Fruit fly (Drosophila melanogaster): ENCODE results near the gene Idgf2.

The Idgf2 gene

DNA sequence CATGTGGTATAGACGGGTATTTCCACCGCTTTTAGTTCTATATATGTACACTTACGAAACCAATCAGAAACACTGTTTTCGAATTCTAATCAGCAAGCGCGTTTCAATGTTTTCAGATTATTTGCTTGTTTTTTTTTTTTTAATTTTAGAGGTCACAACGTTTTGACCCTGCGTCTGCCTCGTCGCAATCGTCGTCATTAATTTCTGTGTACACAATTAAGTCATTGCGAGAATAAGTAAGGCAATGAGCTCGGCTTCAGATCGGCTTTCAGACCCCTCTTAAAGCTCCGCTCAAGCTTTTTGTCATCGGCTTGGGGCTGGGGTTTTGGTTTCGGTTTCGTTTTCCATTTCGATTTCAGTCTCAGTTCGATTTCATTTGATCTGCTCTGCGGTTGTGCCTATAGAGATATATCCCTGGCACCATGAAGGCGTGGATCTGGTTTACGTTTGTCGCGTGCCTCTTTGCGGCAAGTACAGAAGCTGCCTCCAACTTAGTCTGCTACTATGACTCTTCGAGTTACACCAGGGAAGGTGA, at the start of gene Idgf2:
TSS of gene Idgf2 (plus strand) at position 356 of the 535 bp plus-strand sequence.
- TF ChIP-seq h (optimal IDR thresholded peaks at IDR 0.05), result no peak
- TF ChIP-seq Myc (optimal IDR thresholded peaks at IDR 0.05), result no peak

DNA sequence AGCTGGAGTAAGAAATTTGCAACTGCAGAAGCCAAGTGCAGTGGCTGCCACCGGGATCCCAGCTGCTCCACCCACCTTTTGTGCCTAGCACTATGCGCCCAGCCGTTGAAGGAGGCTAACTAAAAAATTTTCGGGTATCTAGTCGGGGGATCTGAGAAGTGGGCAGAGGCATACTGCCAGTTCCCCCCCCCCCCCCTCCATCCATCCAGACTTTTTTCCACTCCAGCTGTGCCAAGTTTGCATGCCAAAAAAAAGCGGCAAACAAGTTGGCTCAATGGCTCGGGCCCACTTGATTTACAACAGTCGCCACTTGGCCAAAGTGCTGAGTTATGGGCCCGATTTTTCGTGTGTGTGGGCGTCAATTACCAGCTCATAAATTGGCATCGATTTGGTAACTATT, 49.6 kb upstream of the Idgf2 start:
- TF ChIP-seq psq (optimal IDR thresholded peaks at IDR 0.05), result no peak

DNA sequence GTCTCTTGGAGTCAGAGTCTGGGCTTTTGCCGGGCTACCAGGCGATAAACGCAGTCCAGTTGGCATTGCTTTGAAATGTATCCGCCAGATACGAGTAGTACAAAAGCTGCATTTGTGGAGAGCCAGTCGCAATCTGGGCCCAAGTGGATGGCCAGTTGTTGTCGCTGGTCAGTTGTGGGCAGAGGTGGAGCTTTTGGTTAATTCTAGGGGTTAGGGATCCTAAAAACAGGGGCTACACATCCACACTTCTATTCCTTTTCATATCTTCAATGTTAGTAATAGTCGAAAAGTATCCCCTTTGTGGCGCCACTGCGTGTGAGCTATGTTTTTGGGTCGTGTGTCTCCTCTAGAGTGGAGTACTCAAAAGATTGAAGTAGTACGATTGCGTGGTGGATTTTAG, 44.6 kb upstream of the Idgf2 start:
- TF ChIP-seq psq (optimal IDR thresholded peaks at IDR 0.05), result no peak
- TF ChIP-seq h (optimal IDR thresholded peaks at IDR 0.05), result no peak
- TF ChIP-seq insv (optimal IDR thresholded peaks at IDR 0.05), result no peak
- no peak for TF ChIP-seq ttk (optimal IDR thresholded peaks at IDR 0.05)
- TF ChIP-seq Sin3A (optimal IDR thresholded peaks at IDR 0.05), result no peak
- TF ChIP-seq Myc (optimal IDR thresholded peaks at IDR 0.05), result no peak

DNA sequence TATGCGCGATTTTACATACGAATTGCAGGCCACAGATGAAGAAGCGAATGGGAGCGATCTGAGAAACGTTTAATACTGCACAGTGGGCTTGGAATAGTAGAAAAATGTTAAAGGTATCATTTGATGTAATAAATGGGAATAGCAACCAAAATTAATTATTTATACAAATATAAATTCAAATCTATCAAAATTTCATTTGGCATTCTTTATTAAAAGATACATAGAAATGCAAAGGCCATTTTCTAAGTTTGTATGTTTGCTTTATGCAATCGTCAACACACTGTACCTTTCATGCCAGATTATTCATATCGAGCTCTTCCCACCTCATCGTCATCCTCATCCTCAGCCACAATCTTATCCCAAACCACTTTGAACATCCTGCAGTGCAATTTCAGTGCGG, 40.6 kb upstream of the Idgf2 start:
- no peak for TF ChIP-seq h (optimal IDR thresholded peaks at IDR 0.05)
- TF ChIP-seq ttk (optimal IDR thresholded peaks at IDR 0.05), result no peak
- TF ChIP-seq insv (optimal IDR thresholded peaks at IDR 0.05), result no peak
- TF ChIP-seq Myc (optimal IDR thresholded peaks at IDR 0.05), result no peak
- no peak for TF ChIP-seq psq (optimal IDR thresholded peaks at IDR 0.05)
- no peak for TF ChIP-seq Sin3A (optimal IDR thresholded peaks at IDR 0.05)

DNA sequence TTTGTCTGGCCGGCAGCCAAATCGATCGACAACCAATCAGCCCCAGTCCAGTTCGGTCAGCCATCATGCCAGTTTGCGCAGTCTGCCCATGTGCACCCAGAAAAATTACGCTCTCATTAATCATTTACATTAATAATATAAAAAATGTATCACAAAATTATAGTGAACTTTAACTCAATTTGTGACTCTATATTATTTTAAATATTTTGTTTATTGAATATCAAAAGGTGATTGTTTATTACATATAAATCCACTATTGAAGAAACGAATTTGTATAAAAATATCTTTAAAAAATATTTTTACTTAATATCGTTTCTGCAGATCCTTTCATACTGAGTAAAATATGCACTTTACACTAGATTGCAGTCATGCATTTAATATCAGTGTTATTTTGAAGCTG, 39.8 kb upstream of the Idgf2 start:
- TF ChIP-seq ttk (optimal IDR thresholded peaks at IDR 0.05) (no peak), Sin3A (optimal IDR thresholded peaks at IDR 0.05) (no peak), h (optimal IDR thresholded peaks at IDR 0.05) (no peak), insv (optimal IDR thresholded peaks at IDR 0.05) (no peak)

DNA sequence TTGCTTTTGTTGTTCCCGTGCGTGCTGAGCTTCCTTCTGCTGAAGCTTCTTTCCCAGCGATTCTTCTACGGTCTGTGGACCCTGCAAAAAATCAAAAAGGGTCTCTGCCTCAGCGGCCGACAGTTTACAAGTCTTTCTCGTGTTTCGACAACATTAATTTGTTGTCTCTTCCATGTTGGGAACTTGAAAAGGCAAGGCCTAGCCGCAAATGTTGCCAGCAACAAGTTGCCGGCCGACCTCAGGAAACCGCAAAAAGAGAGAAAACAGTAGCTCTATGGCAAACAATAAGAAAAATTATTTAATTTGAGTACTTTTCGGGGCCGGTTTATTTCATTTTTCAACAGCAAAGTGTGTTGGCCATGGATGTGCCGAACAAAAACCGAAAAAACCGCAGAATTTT, 33.4 kb upstream of the Idgf2 start:
- no peak for TF ChIP-seq psq (optimal IDR thresholded peaks at IDR 0.05)
- no peak for TF ChIP-seq Myc (optimal IDR thresholded peaks at IDR 0.05)

DNA sequence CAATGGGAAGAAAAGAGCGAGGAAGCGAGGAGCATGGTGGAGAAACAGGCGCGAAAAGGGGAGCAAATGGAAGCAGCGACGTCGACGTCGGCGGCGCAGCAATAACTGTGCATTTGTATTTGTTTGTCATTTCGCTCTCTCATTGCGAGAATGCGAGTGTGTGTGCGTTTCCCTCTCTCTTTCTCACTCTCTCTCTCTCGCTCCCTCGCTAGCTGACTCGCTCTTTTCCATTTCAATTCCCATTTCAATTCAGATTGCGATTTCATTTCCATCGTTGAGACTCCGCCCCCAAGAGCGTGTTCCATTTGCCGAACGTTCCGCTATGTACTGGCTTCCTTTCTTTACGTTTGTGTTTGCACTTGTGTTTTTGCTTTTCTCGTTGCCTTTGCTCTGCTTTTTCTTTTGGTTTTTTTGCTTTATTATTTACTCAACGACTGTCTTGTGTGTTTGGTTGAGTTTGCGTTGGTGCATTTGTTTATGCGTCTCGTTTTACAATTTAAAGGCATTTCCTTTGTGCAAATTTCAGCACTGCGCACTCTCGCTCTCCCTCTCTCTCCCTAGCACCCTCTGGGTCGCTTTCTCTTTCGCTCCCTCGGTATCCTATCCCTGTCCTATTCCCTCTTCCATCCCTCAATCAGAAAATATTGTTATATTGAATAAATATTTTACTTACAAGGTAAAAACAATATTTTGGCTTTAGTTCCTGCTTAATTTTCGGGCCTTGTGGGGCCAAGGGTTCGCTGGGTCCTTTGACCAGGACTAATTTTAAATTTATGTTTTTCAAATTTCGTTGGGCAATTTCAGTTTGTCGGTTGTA, 24.3 kb upstream of the Idgf2 start:
- TF ChIP-seq psq (optimal IDR thresholded peaks at IDR 0.05), result no peak
- TF ChIP-seq h (optimal IDR thresholded peaks at IDR 0.05), result no peak
- TF ChIP-seq Sin3A (optimal IDR thresholded peaks at IDR 0.05), result no peak
- TF ChIP-seq insv (optimal IDR thresholded peaks at IDR 0.05), result no peak
- no peak for TF ChIP-seq Myc (optimal IDR thresholded peaks at IDR 0.05)
- no peak for TF ChIP-seq ttk (optimal IDR thresholded peaks at IDR 0.05)

DNA sequence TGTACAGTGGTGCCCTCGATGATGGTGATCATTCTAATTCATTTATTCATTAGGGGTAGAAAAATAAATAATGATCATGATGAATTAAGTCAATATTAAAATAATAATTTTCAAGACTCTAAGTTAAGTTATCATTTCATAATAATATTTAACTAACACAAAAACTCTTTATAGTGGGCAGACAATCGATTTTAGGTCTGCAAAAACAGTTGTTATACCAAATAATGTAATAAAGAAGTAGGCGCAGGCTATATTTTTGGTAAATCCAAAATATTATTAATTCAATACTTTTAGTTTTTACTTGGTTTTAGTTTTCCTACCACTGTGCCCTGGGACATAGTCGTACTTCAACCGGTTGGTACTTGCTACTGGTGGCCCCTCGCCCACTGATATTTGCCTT, 11.5 kb upstream of the Idgf2 start:
- TF ChIP-seq ttk (optimal IDR thresholded peaks at IDR 0.05) (no peak), Sin3A (optimal IDR thresholded peaks at IDR 0.05) (no peak), psq (optimal IDR thresholded peaks at IDR 0.05) (no peak), h (optimal IDR thresholded peaks at IDR 0.05) (no peak), insv (optimal IDR thresholded peaks at IDR 0.05) (no peak), Myc (optimal IDR thresholded peaks at IDR 0.05) (no peak)

DNA sequence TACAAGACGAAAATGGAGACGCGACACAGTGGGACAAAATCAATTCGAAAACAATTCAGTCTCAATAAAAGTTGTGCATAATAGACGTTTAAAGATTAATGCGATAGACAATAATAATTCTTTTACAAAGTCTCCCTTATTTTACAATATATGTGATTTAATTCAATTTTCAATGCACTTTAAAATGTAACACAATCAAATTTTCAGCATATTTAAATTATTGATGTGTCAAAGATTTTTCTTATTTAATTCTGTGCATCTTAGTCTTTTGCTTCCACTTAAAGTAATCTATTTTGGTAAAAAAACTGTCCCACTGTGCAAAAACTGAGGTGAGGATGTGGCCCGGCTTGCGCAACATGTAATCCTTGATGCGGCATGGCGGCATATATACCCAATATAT, 9.2 kb upstream of the Idgf2 start:
- no peak for TF ChIP-seq insv (optimal IDR thresholded peaks at IDR 0.05)
- TF ChIP-seq Myc (optimal IDR thresholded peaks at IDR 0.05), result no peak
- no peak for TF ChIP-seq h (optimal IDR thresholded peaks at IDR 0.05)
- no peak for TF ChIP-seq Sin3A (optimal IDR thresholded peaks at IDR 0.05)
- TF ChIP-seq psq (optimal IDR thresholded peaks at IDR 0.05), result no peak
- TF ChIP-seq ttk (optimal IDR thresholded peaks at IDR 0.05), result no peak

DNA sequence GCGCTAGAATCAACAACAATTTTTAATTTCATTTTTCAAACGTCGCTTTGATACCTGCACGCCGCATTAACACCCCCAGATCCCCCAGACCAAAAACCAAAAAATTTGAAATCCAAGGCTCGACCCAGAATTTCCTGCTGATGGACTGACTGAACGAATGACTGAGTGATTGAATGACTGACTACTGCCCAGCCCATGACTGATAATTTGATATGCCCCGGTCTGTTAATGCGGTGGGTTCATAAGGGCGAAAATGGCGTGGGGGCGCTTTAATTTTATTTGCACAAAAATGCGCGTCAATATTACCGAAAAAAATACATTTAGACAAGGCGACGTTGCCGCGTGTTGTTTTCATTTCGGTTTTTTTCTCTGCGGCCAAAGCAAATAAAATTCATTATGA, 4.5 kb upstream of the Idgf2 start:
- TF ChIP-seq psq (optimal IDR thresholded peaks at IDR 0.05) (no peak), Myc (optimal IDR thresholded peaks at IDR 0.05) (no peak), Sin3A (optimal IDR thresholded peaks at IDR 0.05) (no peak), insv (optimal IDR thresholded peaks at IDR 0.05) (no peak), ttk (optimal IDR thresholded peaks at IDR 0.05) (no peak), h (optimal IDR thresholded peaks at IDR 0.05) (no peak)

DNA sequence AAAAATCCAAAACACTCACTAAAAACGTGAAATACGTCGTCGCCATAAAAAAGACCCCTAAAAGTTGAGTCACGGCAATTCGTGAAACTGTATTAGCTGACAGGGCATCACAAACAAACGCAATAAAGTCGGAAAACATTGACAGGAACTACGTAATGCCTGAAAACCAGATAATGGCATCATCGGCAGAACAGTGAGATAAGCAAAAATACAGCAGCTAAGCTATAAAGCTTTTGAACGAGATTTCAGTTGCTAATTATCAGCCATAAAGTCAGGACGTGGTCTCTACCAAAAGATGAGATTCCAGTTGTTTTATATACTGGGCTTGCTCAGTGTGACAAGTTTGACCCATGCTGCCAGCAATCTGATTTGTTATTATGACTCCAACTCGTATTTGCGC, 2.1 kb upstream of the Idgf2 start, which contains the start of gene Idgf1:
TSS of gene Idgf1 (plus strand) at position 245 of the 400 bp plus-strand sequence.
- TF ChIP-seq Myc (optimal IDR thresholded peaks at IDR 0.05) (no peak), ttk (optimal IDR thresholded peaks at IDR 0.05) (no peak)

DNA sequence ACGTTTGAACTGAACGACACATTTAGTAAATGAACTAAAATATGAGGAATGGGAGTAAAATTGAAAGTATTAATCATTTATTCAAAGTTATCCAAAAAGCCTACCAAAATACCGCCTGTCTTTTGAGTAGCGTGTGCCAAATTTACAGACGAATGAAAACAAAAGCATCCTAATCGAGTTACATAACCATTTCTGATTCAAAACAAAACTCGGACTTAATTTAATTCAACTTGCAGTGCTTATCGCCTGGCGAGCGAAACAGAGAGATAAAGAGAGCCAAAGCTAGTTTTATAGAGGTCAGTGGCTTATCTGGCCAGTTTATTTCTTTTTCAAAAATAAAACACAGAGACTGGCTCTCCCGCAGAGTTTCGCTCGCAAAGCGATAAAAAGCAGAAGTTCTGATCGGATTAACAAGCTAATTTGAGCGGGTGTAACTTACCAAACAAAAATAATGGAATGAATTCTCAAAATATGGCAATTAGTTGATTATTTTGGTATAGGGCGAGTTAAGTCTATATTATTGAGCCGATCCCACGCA, 814 bp downstream of the Idgf2 start:
- TF ChIP-seq Sin3A (optimal IDR thresholded peaks at IDR 0.05) (no peak), Myc (optimal IDR thresholded peaks at IDR 0.05) (no peak), ttk (optimal IDR thresholded peaks at IDR 0.05) (no peak), h (optimal IDR thresholded peaks at IDR 0.05) (no peak), psq (optimal IDR thresholded peaks at IDR 0.05) (no peak), insv (optimal IDR thresholded peaks at IDR 0.05) (no peak)

DNA sequence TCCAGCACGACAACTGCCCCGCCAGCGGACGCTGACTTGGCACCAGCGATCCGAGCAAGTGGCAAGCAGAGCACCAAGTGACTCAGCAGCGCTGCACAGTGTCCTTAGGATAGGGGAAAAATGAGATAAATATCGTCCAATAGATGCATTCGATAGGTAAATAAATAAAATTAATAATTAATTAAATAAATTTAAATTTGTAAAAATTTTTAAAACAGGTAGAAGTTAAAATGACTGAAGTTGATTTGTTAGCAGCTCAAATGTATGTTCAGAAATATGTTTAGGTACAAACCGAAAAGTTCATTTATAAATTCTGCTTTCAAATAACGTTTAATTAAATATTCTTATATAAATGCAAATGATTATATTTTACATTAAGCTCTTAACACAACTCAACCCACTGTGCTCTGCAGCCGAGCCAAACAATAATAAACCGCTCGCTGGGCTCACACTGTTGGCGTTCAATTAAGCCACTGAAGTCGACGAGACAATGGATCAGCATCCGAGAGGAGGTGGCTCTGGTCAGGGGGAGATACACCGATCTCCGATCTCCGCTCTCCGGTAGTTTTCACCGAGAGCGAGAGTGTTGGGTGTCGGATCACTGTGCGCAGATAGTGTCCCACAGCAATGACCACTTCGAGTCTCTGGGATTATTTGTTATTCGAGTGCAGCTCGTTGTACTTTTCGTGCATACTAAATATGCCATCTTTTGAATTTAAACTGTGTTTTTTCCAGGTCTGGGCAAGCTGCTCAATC, 1.5 kb downstream of the Idgf2 start, which contains the start of gene CG5888:
TSS of gene CG5888 (minus strand) at position 19 of the 756 bp plus-strand sequence.
- no peak for TF ChIP-seq ttk (optimal IDR thresholded peaks at IDR 0.05)
- no peak for TF ChIP-seq psq (optimal IDR thresholded peaks at IDR 0.05)
- TF ChIP-seq Sin3A (optimal IDR thresholded peaks at IDR 0.05), result no peak
- TF ChIP-seq insv (optimal IDR thresholded peaks at IDR 0.05), result no peak
- TF ChIP-seq Myc (optimal IDR thresholded peaks at IDR 0.05), result no peak
- no peak for TF ChIP-seq h (optimal IDR thresholded peaks at IDR 0.05)

All from Kc167 (cell line).